Worm (Caenorhabditis elegans): Measurements from ENCODE around the gene F01D5.6.

DNA sequence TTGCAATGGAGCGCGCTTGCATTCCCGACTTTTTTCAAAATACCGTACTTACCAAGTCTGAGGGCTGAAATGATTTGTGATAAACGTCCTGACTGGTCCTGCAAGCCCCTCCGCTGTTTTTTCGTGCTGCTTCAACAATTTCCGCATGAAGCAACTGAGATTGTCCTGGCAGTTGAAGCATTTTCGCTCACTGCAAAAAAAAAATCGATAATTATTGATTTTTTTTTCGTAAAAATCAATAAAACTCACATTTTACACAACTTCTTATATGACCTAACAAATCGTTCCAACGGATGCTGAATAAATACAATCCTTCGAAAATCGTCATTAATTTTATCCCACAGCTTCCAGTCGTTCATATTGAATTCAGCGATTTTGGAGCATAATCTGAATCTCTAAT is 12.6 kb downstream of the F01D5.6 start:
- TF ChIP-seq ztf-23 (GFP tag; IDR thresholded peaks at IDR 0.05) (no peak), T22C8.4 (GFP tag; IDR thresholded peaks at IDR 0.05) (peak; percentile 76; the same call in 1 of the 2 replicates), flt-1 (GFP tag; IDR thresholded peaks at IDR 0.05) (no peak), ref-1 (GFP tag; conservative IDR thresholded peaks at IDR 0.05) (no peak), klf-2 (GFP tag; conservative IDR thresholded peaks at IDR 0.05) (no peak), ztf-29 (GFP tag; IDR thresholded peaks at IDR 0.05) (no peak), med-1 (GFP tag; optimal IDR thresholded peaks at IDR 0.05; ENCODE audit: insufficient read depth) (no peak)

Measured in whole organism, midembryonic.